Fruit fly (Drosophila melanogaster) whole organism, embryonic: ENCODE results near the gene tmod.

Experiments
- Ada2b ChIP-seq: fragments of 200-800 bp; sonication (Bioruptor generic); IDR thresholded peaks from 2 replicates; pipeline ENCODE4 v1.3.6; 2022; ENCODE audit warnings: missing biosample characterization, missing genetic modification characterization
- B-H1 ChIP-seq: fragments of 200-800 bp; sonication (Bioruptor generic); IDR thresholded peaks from 3 replicates; pipeline ENCODE4 v1.3.6; 2022; ENCODE audit warnings: missing biosample characterization, missing genetic modification characterization
- Bgb ChIP-seq: fragments of 200-800 bp; sonication (Bioruptor generic); IDR thresholded peaks from 2 replicates; pipeline ENCODE4 v1.3.6; 2022; ENCODE audit warnings: missing biosample characterization, missing genetic modification characterization; ENCODE audit not compliant: partially characterized antibody
- CG11696 ChIP-seq: fragments of 200-800 bp; sonication (Bioruptor generic); IDR thresholded peaks from 2 replicates; pipeline ENCODE4 v1.3.6; 2022; ENCODE audit warnings: missing biosample characterization, missing genetic modification characterization
- CG12299 ChIP-seq: fragments of 200-800 bp; sonication (Bioruptor generic); optimal IDR thresholded peaks from 2 replicates; lab custom pipeline; 2018; ENCODE audit warnings: missing biosample characterization, mild to moderate bottlenecking, missing genetic modification characterization
- CG12391 ChIP-seq: fragments of 200-800 bp; sonication (Bioruptor generic); optimal IDR thresholded peaks from 3 replicates; lab custom pipeline; 2018; ENCODE audit warnings: missing biosample characterization, mild to moderate bottlenecking, missing genetic modification characterization, moderate library complexity
- CG12744 ChIP-seq: fragments of 200-800 bp; sonication (Bioruptor generic); optimal IDR thresholded peaks from 2 replicates; lab custom pipeline; 2016; ENCODE audit warnings: missing biosample characterization, missing genetic modification characterization
- CG13624 ChIP-seq: fragments of 200-800 bp; sonication (Bioruptor generic); optimal IDR thresholded peaks from 2 replicates; lab custom pipeline; 2016; ENCODE audit warnings: missing biosample characterization, missing genetic modification characterization
- CG17568 ChIP-seq: fragments of 200-800 bp; sonication (Bioruptor generic); optimal IDR thresholded peaks from 2 replicates; lab custom pipeline; 2018; ENCODE audit warnings: missing biosample characterization, mild to moderate bottlenecking, missing genetic modification characterization, moderate library complexity
- CG17829 ChIP-seq: fragments of 200-800 bp; optimal IDR thresholded peaks from 2 replicates; lab custom pipeline; 2019; ENCODE audit warnings: missing biosample characterization, mild to moderate bottlenecking, missing genetic modification characterization, moderate library complexity
- CG3065 ChIP-seq: fragments of 200-800 bp; sonication (Bioruptor generic); optimal IDR thresholded peaks from 2 replicates; lab custom pipeline; 2016; ENCODE audit warnings: missing biosample characterization, missing genetic modification characterization
- CG31365 ChIP-seq: fragments of 200-800 bp; sonication (Bioruptor generic); optimal IDR thresholded peaks from 2 replicates; lab custom pipeline; 2018; ENCODE audit warnings: missing biosample characterization, mild to moderate bottlenecking, missing genetic modification characterization
- CG34376 ChIP-seq: fragments of 200-800 bp; sonication (Bioruptor generic); optimal IDR thresholded peaks from 2 replicates; lab custom pipeline; 2018; ENCODE audit warnings: missing biosample characterization, mild to moderate bottlenecking, missing genetic modification characterization
- CG3847 ChIP-seq: fragments of 200-800 bp; sonication (Bioruptor generic); IDR thresholded peaks from 2 replicates; pipeline ENCODE4 v1.3.6; 2022; ENCODE audit warnings: missing biosample characterization, missing genetic modification characterization
- CG4617 ChIP-seq: fragments of 200-800 bp; sonication (Bioruptor generic); optimal IDR thresholded peaks from 3 replicates; lab custom pipeline; 2016; ENCODE audit warnings: missing biosample characterization, missing genetic modification characterization, borderline replicate concordance
- CG6791 ChIP-seq: fragments of 200-800 bp; sonication (Bioruptor generic); IDR thresholded peaks from 3 replicates; pipeline ENCODE4 v1.3.6; 2022; ENCODE audit warnings: missing biosample characterization, missing genetic modification characterization; ENCODE audit not compliant: partially characterized antibody
- CG7357 ChIP-seq: fragments of 200-800 bp; sonication (Bioruptor generic); IDR thresholded peaks from 3 replicates; pipeline ENCODE4 v1.3.6; 2022; ENCODE audit warnings: missing biosample characterization, missing genetic modification characterization
- CG8281 ChIP-seq: fragments of 200-800 bp; sonication (Bioruptor generic); optimal IDR thresholded peaks from 2 replicates; lab custom pipeline; 2018; ENCODE audit warnings: missing biosample characterization, mild to moderate bottlenecking, missing genetic modification characterization, moderate library complexity
- CG8290 ChIP-seq, 3 experiments: fragments of 200-800 bp; sonication (Bioruptor generic); optimal IDR thresholded peaks; 2 replicates each; lab custom pipeline; 2016 to 2019; ENCODE audit warnings: missing biosample characterization in 3 of 3, missing genetic modification characterization in 3 of 3, mild to moderate bottlenecking in 2 of 3, moderate library complexity in 1 of 3
- Camta ChIP-seq: fragments of 200-800 bp; sonication (Bioruptor generic); optimal IDR thresholded peaks from 2 replicates; lab custom pipeline; 2016; ENCODE audit warnings: missing biosample characterization, missing genetic modification characterization
- D19B ChIP-seq: fragments of 200-800 bp; sonication (Bioruptor generic); optimal IDR thresholded peaks from 2 replicates; lab custom pipeline; 2017; ENCODE audit warnings: missing biosample characterization, mild to moderate bottlenecking, missing genetic modification characterization
- HLH3B ChIP-seq: fragments of 200-800 bp; sonication (Bioruptor generic); IDR thresholded peaks from 2 replicates; pipeline ENCODE4 v1.3.6; 2022; ENCODE audit warnings: missing biosample characterization, missing genetic modification characterization
- HmgZ ChIP-seq: fragments of 200-800 bp; sonication (Bioruptor generic); optimal IDR thresholded peaks from 2 replicates; lab custom pipeline; 2018; ENCODE audit warnings: missing biosample characterization, mild to moderate bottlenecking, missing genetic modification characterization
- Hr3 ChIP-seq: fragments of 200-800 bp; sonication (Bioruptor generic); optimal IDR thresholded peaks from 3 replicates; lab custom pipeline; 2016; ENCODE audit warnings: missing biosample characterization, missing genetic modification characterization
- Lpt ChIP-seq: fragments of >200 bp; optimal IDR thresholded peaks from 2 replicates; lab custom pipeline; 2018; ENCODE audit warnings: missing biosample characterization, missing genetic modification characterization
- Neu2 ChIP-seq: fragments of 200-800 bp; sonication (Bioruptor generic); optimal IDR thresholded peaks from 3 replicates; lab custom pipeline; 2016; ENCODE audit warnings: missing biosample characterization, missing genetic modification characterization, borderline replicate concordance
- NfI ChIP-seq: fragments of 200-800 bp; sonication (Bioruptor generic); optimal IDR thresholded peaks from 3 replicates; lab custom pipeline; 2018; ENCODE audit warnings: missing biosample characterization, mild to moderate bottlenecking, missing genetic modification characterization, moderate library complexity
- Ravus ChIP-seq: fragments of 200-800 bp; sonication (Bioruptor generic); IDR thresholded peaks from 2 replicates; pipeline ENCODE4 v1.3.6; 2022; ENCODE audit warnings: missing biosample characterization, missing genetic modification characterization
- Sox100B ChIP-seq: fragments of 200-800 bp; sonication (Bioruptor generic); optimal IDR thresholded peaks from 3 replicates; lab custom pipeline; 2018; ENCODE audit warnings: missing biosample characterization, mild to moderate bottlenecking, missing genetic modification characterization
- Sry-δ ChIP-seq: fragments of 200-800 bp; sonication (Bioruptor generic); optimal IDR thresholded peaks from 2 replicates; lab custom pipeline; 2016; ENCODE audit warnings: missing biosample characterization, missing genetic modification characterization
- Taf1 ChIP-seq: fragments of 200-800 bp; sonication (Bioruptor generic); IDR thresholded peaks from 2 replicates; pipeline ENCODE4 v1.3.6; 2022; ENCODE audit warnings: missing biosample characterization, missing genetic modification characterization
- Trl ChIP-seq, 3 experiments: fragments of >200 bp in 2 of 3; fragments of 200-800 bp in 1 of 3; sonication (Bioruptor generic) in 1 of 3; optimal IDR thresholded peaks; 2 replicates in 1 of 3; 3 replicates in 2 of 3; lab custom pipeline; 2016 to 2017; ENCODE audit warnings: missing biosample characterization in 1 of 3, missing genetic modification characterization in 1 of 3
- bsh ChIP-seq, 2 experiments: fragments of 200-800 bp; sonication (Bioruptor generic); optimal IDR thresholded peaks; 2 replicates each; lab custom pipeline; 2017 to 2018; ENCODE audit warnings: mild to moderate bottlenecking in 2 of 2, missing biosample characterization in 2 of 2, missing genetic modification characterization in 2 of 2, moderate library complexity in 1 of 2
- cas ChIP-seq: fragments of 200-800 bp; sonication (Bioruptor generic); IDR thresholded peaks from 2 replicates; pipeline ENCODE4 v1.3.6; 2022; ENCODE audit warnings: missing biosample characterization, missing genetic modification characterization
- chinmo ChIP-seq: fragments of 200-800 bp; sonication (Bioruptor generic); IDR thresholded peaks from 4 replicates; pipeline ENCODE4 v1.3.6; 2022; ENCODE audit warnings: missing biosample characterization, missing genetic modification characterization; ENCODE audit not compliant: partially characterized antibody
- dpn ChIP-seq, 2 experiments: fragments of 200-800 bp; sonication (Bioruptor generic); optimal IDR thresholded peaks; 3 replicates each; lab custom pipeline; 2016; ENCODE audit warnings: missing biosample characterization in 2 of 2, missing genetic modification characterization in 2 of 2
- ewg ChIP-seq: fragments of 200-800 bp; sonication (Bioruptor generic); optimal IDR thresholded peaks from 3 replicates; lab custom pipeline; 2017; ENCODE audit warnings: mild to moderate bottlenecking, missing biosample characterization, missing genetic modification reagents, missing genetic modification characterization
- grn ChIP-seq: fragments of 200-800 bp; sonication (Bioruptor generic); optimal IDR thresholded peaks from 3 replicates; lab custom pipeline; 2017; ENCODE audit warnings: missing biosample characterization, missing genetic modification characterization
- hkb ChIP-seq, 2 experiments: fragments of 200-800 bp in 1 of 2; fragments of >200 bp in 1 of 2; sonication (Bioruptor generic) in 1 of 2; IDR thresholded peaks in 1 of 2; optimal IDR thresholded peaks in 1 of 2; 2 replicates each; pipeline versions ENCODE4 v1.3.6 to Lab custom; 2017 to 2022; ENCODE audit warnings: missing biosample characterization in 1 of 2, missing genetic modification characterization in 1 of 2
- jumu ChIP-seq: fragments of 200-800 bp; sonication (Bioruptor generic); optimal IDR thresholded peaks from 3 replicates; lab custom pipeline; 2016; ENCODE audit warnings: missing biosample characterization, missing genetic modification characterization
- lilli ChIP-seq: fragments of 200-800 bp; sonication (Bioruptor generic); optimal IDR thresholded peaks from 3 replicates; lab custom pipeline; 2016; ENCODE audit warnings: missing biosample characterization, missing genetic modification characterization
- pb ChIP-seq: fragments of 200-800 bp; sonication (Bioruptor generic); optimal IDR thresholded peaks from 3 replicates; lab custom pipeline; 2016; ENCODE audit warnings: missing biosample characterization, missing genetic modification characterization
- pnt ChIP-seq: fragments of 200-800 bp; sonication (Bioruptor generic); optimal IDR thresholded peaks from 3 replicates; lab custom pipeline; 2016; ENCODE audit warnings: missing biosample characterization, missing genetic modification characterization
- pzg ChIP-seq: fragments of 200-800 bp; sonication (Bioruptor generic); optimal IDR thresholded peaks from 3 replicates; lab custom pipeline; 2018; ENCODE audit warnings: missing biosample characterization, mild to moderate bottlenecking, missing genetic modification characterization, moderate library complexity
- run ChIP-seq: fragments of 200-800 bp; sonication (Bioruptor generic); optimal IDR thresholded peaks from 3 replicates; lab custom pipeline; 2018; ENCODE audit warnings: missing biosample characterization, mild to moderate bottlenecking, missing genetic modification characterization
- tup ChIP-seq: fragments of 200-800 bp; sonication (Bioruptor generic); optimal IDR thresholded peaks from 2 replicates; lab custom pipeline; 2016; ENCODE audit warnings: missing biosample characterization, mild to moderate bottlenecking, missing genetic modification characterization, moderate library complexity
- wor ChIP-seq: fragments of 200-800 bp; sonication (Bioruptor generic); IDR thresholded peaks from 2 replicates; pipeline ENCODE4 v1.3.6; 2022; ENCODE audit warnings: missing biosample characterization, missing genetic modification characterization

Gene tmod

dm6 chr3R:30562733-30563259, 30.4 kb downstream of the tmod start (continued):
- TF ChIP-seq dpn (GFP tag; optimal IDR thresholded peaks at IDR 0.05; lab: Kevin White, UChicago) (no peak), CG31365 (no peak), lilli (GFP tag; lab: Kevin White, UChicago) (no peak), NfI (GFP tag; lab: Kevin White, UChicago) (no peak), cas (GFP tag; lab: Robert Waterston, UW) (no peak), Bgb (GFP tag; lab: Robert Waterston, UW) (peak; percentile 36; the same call in 1 of the 2 replicates), pzg (GFP tag; lab: Kevin White, UChicago) (peak; percentile 78), Camta (no peak), tup (GFP tag; lab: Kevin White, UChicago) (no peak), CG3065 (GFP tag; lab: Kevin White, UChicago) (no peak), Trl (optimal IDR thresholded peaks at IDR 0.05; lab: Kevin White, UChicago) (no peak), Trl (GFP tag; optimal IDR thresholded peaks at IDR 0.05; lab: Kevin White, UChicago) (no peak), jumu (GFP tag; lab: Kevin White, UChicago) (no peak), CG12744 (GFP tag; lab: Kevin White, UChicago) (no peak), D19B (GFP tag; lab: Kevin White, UChicago) (peak; percentile 56), Ada2b (GFP tag; lab: Robert Waterston, UW) (no peak), CG7357 (GFP tag; lab: Robert Waterston, UW) (0 out of 3 replicates have a peak, but pooled peaks have one; percentile 27), Hr3 (GFP tag; lab: Kevin White, UChicago) (no peak), wor (GFP tag; lab: Robert Waterston, UW) (no peak), Ravus (GFP tag; lab: Robert Waterston, UW) (no peak), B-H1 (GFP tag; lab: Robert Waterston, UW) (no peak), Lpt (GFP tag; lab: Kevin White, UChicago) (no peak), CG17829 (no peak), CG11696 (GFP tag; lab: Robert Waterston, UW) (no peak), HmgZ (tag; lab: Kevin White, UChicago) (peak; percentile 18), Neu2 (GFP tag; lab: Kevin White, UChicago) (no peak), CG4617 (no peak), Taf1 (no peak), grn (no peak), CG6791 (GFP tag; lab: Robert Waterston, UW) (0 out of 3 replicates have a peak, but pooled peaks have one; percentile 17), run (tag; lab: Kevin White, UChicago) (no peak), Sry-δ (GFP tag; lab: Kevin White, UChicago) (peak; percentile 22), CG8290 (GFP tag; optimal IDR thresholded peaks at IDR 0.05; lab: Kevin White, UChicago) (no peak), CG8290 (tag; optimal IDR thresholded peaks at IDR 0.05; lab: Kevin White, UChicago) (peak in 1 of 2 experiments; percentile 44), CG3847 (GFP tag; lab: Robert Waterston, UW) (peak; percentile 47)
- TF ChIP-seq, all 482 proteins: peak for 49

- TF ChIP-seq pnt (GFP tag; lab: Kevin White, UChicago) (no peak), Sox100B (no peak), CG8281 (peak; percentile 1), CG34376 (GFP tag; lab: Kevin White, UChicago) (peak; percentile 35), CG13624 (GFP tag; lab: Kevin White, UChicago) (peak; percentile 17), CG12391 (no peak), bsh (GFP tag; optimal IDR thresholded peaks at IDR 0.05; lab: Kevin White, UChicago) (peak in 1 of 2 experiments; percentile 3), Neu2 (GFP tag; lab: Kevin White, UChicago) (no peak), hkb (optimal IDR thresholded peaks at IDR 0.05; lab: Kevin White, UChicago) (no peak), hkb (GFP tag; IDR thresholded peaks at IDR 0.05; lab: Robert Waterston, UW) (0 out of 2 replicates have a peak, but pooled peaks have one; percentile 31), CG12299 (tag; lab: Kevin White, UChicago) (peak; percentile 76), chinmo (peak; percentile 72; the same call in 2 of the 4 replicates), HLH3B (GFP tag; lab: Robert Waterston, UW) (0 out of 2 replicates have a peak, but pooled peaks have one; percentile 14), grn (peak; percentile 58), ewg (peak; percentile 19), CG17568 (GFP tag; lab: Kevin White, UChicago) (peak; percentile 39), pb (peak; percentile 7)
Observed at dm6 chr3R:30563260-30564080, 31.1 kb downstream of the tmod start.
